Worm (Caenorhabditis elegans): ENCODE data around the gene npp-25.

- TF ChIP-seq unc-62 (GFP tag; optimal IDR thresholded peaks at IDR 0.05) = no peak
- no peak for TF ChIP-seq snpc-4 (tag; optimal IDR thresholded peaks at IDR 0.05)
- no peak for TF ChIP-seq nhr-12 (tag; optimal IDR thresholded peaks at IDR 0.05)
- TF ChIP-seq nhr-237 (tag; optimal IDR thresholded peaks at IDR 0.05) = no peak
- TF ChIP-seq blmp-1 (tag; optimal IDR thresholded peaks at IDR 0.05) = no peak
- TF ChIP-seq pha-4 (tag; optimal IDR thresholded peaks at IDR 0.05) = no peak
- no peak for TF ChIP-seq mep-1 (tag; optimal IDR thresholded peaks at IDR 0.05)
Measured at ce11 chrIII:12934417-12934816, 8.6 kb upstream of the npp-25 start, which contains the start of gene epg-3.
